Fruit fly (Drosophila melanogaster): ENCODE results near the gene CG3176.

The CG3176 gene

dm6 chrX:523179-523851, 41.7 kb downstream of the CG3176 start, which contains the start of gene elav (continued):
- TF ChIP-seq CkIIα-i1 (GFP tag; IDR thresholded peaks at IDR 0.05) (peak; percentile 79), CG13775 (GFP tag; optimal IDR thresholded peaks at IDR 0.05) (peak; percentile 99), abd-A (tag; optimal IDR thresholded peaks at IDR 0.05) (peak; percentile 94), hb (GFP tag; IDR thresholded peaks at IDR 0.05; ENCODE audit: partially characterized antibody) (no peak), dysf (GFP tag; IDR thresholded peaks at IDR 0.05) (peak; percentile 99), Mes4 (GFP tag; optimal IDR thresholded peaks at IDR 0.05) (peak; percentile 94), Aef1 (GFP tag; IDR thresholded peaks at IDR 0.05) (peak; percentile 98), Ada2b (GFP tag; IDR thresholded peaks at IDR 0.05) (peak; percentile 98), lola (GFP tag; optimal IDR thresholded peaks at IDR 0.05) (peak in 1 of 3 experiments; percentile 99), slp2 (GFP tag; optimal IDR thresholded peaks at IDR 0.05) (peak; percentile 95), CG14014 (GFP tag; IDR thresholded peaks at IDR 0.05) (peak; percentile 99), CG43689 (GFP tag; IDR thresholded peaks at IDR 0.05) (peak; percentile 93), CG2712 (tag; optimal IDR thresholded peaks at IDR 0.05) (peak; percentile 99), Hmx (GFP tag; optimal IDR thresholded peaks at IDR 0.05) (peak; percentile 93), CG13624 (GFP tag; optimal IDR thresholded peaks at IDR 0.05) (peak; percentile 97), CG10654 (GFP tag; optimal IDR thresholded peaks at IDR 0.05) (peak; percentile 97), CG7987 (GFP tag; optimal IDR thresholded peaks at IDR 0.05) (peak; percentile 90), Atf6 (GFP tag; IDR thresholded peaks at IDR 0.05) (peak; percentile 99), dati (GFP tag; IDR thresholded peaks at IDR 0.05) (peak; percentile 92), Scr (GFP tag; IDR thresholded peaks at IDR 0.05; ENCODE audit: partially characterized antibody) (peak; percentile 10; the same call in 1 of the 2 replicates), Dad (GFP tag; optimal IDR thresholded peaks at IDR 0.05) (peak; percentile 95), fd96Cb (tag; optimal IDR thresholded peaks at IDR 0.05) (peak; percentile 98), lmd (GFP tag; IDR thresholded peaks at IDR 0.05) (peak; percentile 99), Fer1 (GFP tag; optimal IDR thresholded peaks at IDR 0.05) (peak; percentile 100), corto (GFP tag; optimal IDR thresholded peaks at IDR 0.05) (peak; percentile 94), CG7357 (GFP tag; IDR thresholded peaks at IDR 0.05) (peak; percentile 94), tna (GFP tag; IDR thresholded peaks at IDR 0.05; ENCODE audit: partially characterized antibody) (no peak), CG13424 (tag; optimal IDR thresholded peaks at IDR 0.05) (peak; percentile 99), CG7786 (GFP tag; optimal IDR thresholded peaks at IDR 0.05) (peak; percentile 96), CG12942 (GFP tag; optimal IDR thresholded peaks at IDR 0.05) (peak; percentile 96), lab (GFP tag; optimal IDR thresholded peaks at IDR 0.05) (peak; percentile 99), dpn (GFP tag; optimal IDR thresholded peaks at IDR 0.05) (peak; percentile 98), CG6791 (GFP tag; IDR thresholded peaks at IDR 0.05; ENCODE audit: partially characterized antibody) (0 out of 3 replicates have a peak, but pooled peaks have one; percentile 34), z (GFP tag; IDR thresholded peaks at IDR 0.05) (peak; percentile 82; the same call in 2 of the 3 replicates), ab (GFP tag; optimal IDR thresholded peaks at IDR 0.05) (peak; percentile 86), CG9932 (GFP tag; IDR thresholded peaks at IDR 0.05) (peak; percentile 99), gem (tag; optimal IDR thresholded peaks at IDR 0.05) (peak; percentile 99), Dp (GFP tag; optimal IDR thresholded peaks at IDR 0.05) (peak; percentile 37), Bteb2 (GFP tag; optimal IDR thresholded peaks at IDR 0.05) (peak; percentile 95), ash1 (GFP tag; optimal IDR thresholded peaks at IDR 0.05) (peak; percentile 75), CG12659 (GFP tag; optimal IDR thresholded peaks at IDR 0.05) (peak; percentile 99), rib (GFP tag; IDR thresholded peaks at IDR 0.05) (peak; percentile 97), jing (GFP tag; optimal IDR thresholded peaks at IDR 0.05) (peak; percentile 95), peb (GFP tag; IDR thresholded peaks at IDR 0.05) (peak; percentile 96), H15 (GFP tag; IDR thresholded peaks at IDR 0.05) (peak; percentile 97), Ravus (GFP tag; IDR thresholded peaks at IDR 0.05) (peak; percentile 92), tio (GFP tag; optimal IDR thresholded peaks at IDR 0.05) (peak; percentile 96), sd (tag; optimal IDR thresholded peaks at IDR 0.05) (peak; percentile 94), dm (GFP tag; optimal IDR thresholded peaks at IDR 0.05) (peak; percentile 87)

Measured in whole organism, embryonic.